Worm (Caenorhabditis elegans) whole organism, L2 larva: ENCODE measurements around the gene inf-1.

ENCODE experiments used
- C34F6.9 ChIP-seq: fragments of 150-350 bp; optimal IDR thresholded peaks from 2 replicates; lab custom pipeline; 2014; ENCODE audit warnings: missing biosample characterization, missing genetic modification characterization
- F13H6.1 ChIP-seq: sonication (generic microtip); optimal IDR thresholded peaks from 2 replicates; lab custom pipeline; 2016; ENCODE audit warnings: missing genetic modification characterization, missing compliant biosample characterization
- R02D3.7 ChIP-seq: fragments of 150-350 bp; optimal IDR thresholded peaks from 2 replicates; lab custom pipeline; 2014; ENCODE audit warnings: missing biosample characterization, missing genetic modification characterization
- Y55F3AM.14 ChIP-seq: fragments of 200-800 bp; sonication (Bioruptor generic); optimal IDR thresholded peaks from 2 replicates; lab custom pipeline; 2018; ENCODE audit warnings: mild to moderate bottlenecking, missing genetic modification characterization, missing compliant biosample characterization
- ZK546.5 ChIP-seq: sonication (generic microtip); optimal IDR thresholded peaks from 2 replicates; lab custom pipeline; 2017; ENCODE audit warnings: missing biosample characterization, missing genetic modification characterization
- alr-1 ChIP-seq: fragments of 150-350 bp; optimal IDR thresholded peaks from 2 replicates; lab custom pipeline; 2014; ENCODE audit warnings: missing biosample characterization, missing genetic modification characterization
- aly-2 ChIP-seq: fragments of 150-350 bp; optimal IDR thresholded peaks from 2 replicates; lab custom pipeline; 2014; ENCODE audit warnings: missing biosample characterization, missing genetic modification characterization
- ama-1 ChIP-seq: fragments of 150-350 bp; optimal IDR thresholded peaks from 2 replicates; lab custom pipeline; 2018; ENCODE audit warnings: inconsistent platforms
- blmp-1 ChIP-seq: sonication (generic microtip); optimal IDR thresholded peaks from 2 replicates; lab custom pipeline; 2017; ENCODE audit warnings: missing genetic modification characterization, mild to moderate bottlenecking, missing compliant biosample characterization, antibody characterized with exemption, moderate library complexity; ENCODE audit not compliant: insufficient read depth
- ceh-16 ChIP-seq: fragments of 150-350 bp; optimal IDR thresholded peaks from 2 replicates; lab custom pipeline; 2014; ENCODE audit warnings: missing biosample characterization, missing genetic modification characterization
- ceh-82 ChIP-seq: fragments of 150-350 bp; optimal IDR thresholded peaks from 2 replicates; lab custom pipeline; 2014; ENCODE audit warnings: missing biosample characterization, missing genetic modification characterization
- crh-2 ChIP-seq: sonication (generic microtip); optimal IDR thresholded peaks from 2 replicates; lab custom pipeline; 2017; ENCODE audit warnings: missing biosample characterization, missing genetic modification characterization
- dmd-4 ChIP-seq: sonication (generic microtip); optimal IDR thresholded peaks from 2 replicates; lab custom pipeline; 2017; ENCODE audit warnings: missing biosample characterization, missing genetic modification characterization
- egl-27 ChIP-seq: sonication (generic microtip); optimal IDR thresholded peaks from 3 replicates; lab custom pipeline; 2017; ENCODE audit warnings: missing biosample characterization, missing genetic modification reagents, missing genetic modification characterization
- elt-1 ChIP-seq: fragments of 150-350 bp; optimal IDR thresholded peaks from 2 replicates; lab custom pipeline; 2014; ENCODE audit warnings: missing biosample characterization, missing genetic modification characterization
- elt-3 ChIP-seq: sonication (generic microtip); optimal IDR thresholded peaks from 2 replicates; lab custom pipeline; 2017; ENCODE audit warnings: missing biosample characterization, missing genetic modification characterization
- fos-1 ChIP-seq: fragments of 150-350 bp; optimal IDR thresholded peaks from 2 replicates; lab custom pipeline; 2014; ENCODE audit warnings: missing biosample characterization, missing genetic modification characterization
- gmeb-1 ChIP-seq: fragments of 150-350 bp; optimal IDR thresholded peaks from 2 replicates; lab custom pipeline; 2014; ENCODE audit warnings: missing biosample characterization, missing genetic modification characterization
- lin-11 ChIP-seq: fragments of 150-350 bp; sonication (generic microtip); optimal IDR thresholded peaks from 2 replicates; lab custom pipeline; 2014; ENCODE audit warnings: missing biosample characterization, missing genetic modification characterization, inconsistent platforms, mixed read lengths
- lin-13 ChIP-seq: fragments of 150-350 bp; optimal IDR thresholded peaks from 2 replicates; lab custom pipeline; 2014; ENCODE audit warnings: missing biosample characterization, missing genetic modification reagents, missing genetic modification characterization
- lin-39 ChIP-seq: fragments of 150-350 bp; optimal IDR thresholded peaks from 2 replicates; lab custom pipeline; 2014; ENCODE audit warnings: missing biosample characterization, missing genetic modification reagents, missing genetic modification characterization
- lsy-2 ChIP-seq, 2 experiments: fragments of 150-350 bp in 1 of 2; sonication (generic microtip) in 1 of 2; optimal IDR thresholded peaks; 2 replicates each; lab custom pipeline; 2014 to 2017; ENCODE audit warnings: missing biosample characterization in 2 of 2, missing genetic modification characterization in 2 of 2
- mab-5 ChIP-seq: fragments of 150-350 bp; optimal IDR thresholded peaks from 2 replicates; lab custom pipeline; 2014; ENCODE audit warnings: missing biosample characterization, missing genetic modification characterization
- mbf-1 ChIP-seq: sonication (generic microtip); optimal IDR thresholded peaks from 2 replicates; lab custom pipeline; 2017; ENCODE audit warnings: missing biosample characterization, missing genetic modification characterization
- mdl-1 ChIP-seq, 2 experiments: fragments of 150-350 bp in 1 of 2; sonication (generic microtip) in 1 of 2; optimal IDR thresholded peaks; 2 replicates each; lab custom pipeline; 2017; ENCODE audit warnings: missing biosample characterization in 2 of 2, missing genetic modification characterization in 2 of 2
- nhr-10 ChIP-seq: sonication (generic microtip); optimal IDR thresholded peaks from 2 replicates; lab custom pipeline; 2017; ENCODE audit warnings: missing biosample characterization, missing genetic modification characterization
- nhr-11 ChIP-seq: fragments of 150-350 bp; optimal IDR thresholded peaks from 2 replicates; lab custom pipeline; 2014; ENCODE audit warnings: missing biosample characterization, missing genetic modification characterization
- nhr-12 ChIP-seq: fragments of 150-350 bp; optimal IDR thresholded peaks from 2 replicates; lab custom pipeline; 2014; ENCODE audit warnings: missing biosample characterization, missing genetic modification characterization
- nhr-129 ChIP-seq: fragments of 150-350 bp; optimal IDR thresholded peaks from 2 replicates; lab custom pipeline; 2014; ENCODE audit warnings: missing biosample characterization, missing genetic modification characterization
- nhr-21 ChIP-seq: fragments of 150-350 bp; optimal IDR thresholded peaks from 2 replicates; lab custom pipeline; 2014; ENCODE audit warnings: missing biosample characterization, missing genetic modification characterization
- nhr-23 ChIP-seq: fragments of 150-350 bp; optimal IDR thresholded peaks from 2 replicates; lab custom pipeline; 2014; ENCODE audit warnings: missing biosample characterization, missing genetic modification reagents, missing genetic modification characterization
- nhr-237 ChIP-seq: fragments of 150-350 bp; optimal IDR thresholded peaks from 2 replicates; lab custom pipeline; 2014; ENCODE audit warnings: missing biosample characterization, missing genetic modification characterization
- nhr-25 ChIP-seq: fragments of 150-350 bp; sonication (generic microtip); optimal IDR thresholded peaks from 3 replicates; lab custom pipeline; 2014; ENCODE audit warnings: missing biosample characterization, missing genetic modification characterization
- nhr-6 ChIP-seq: fragments of 150-350 bp; optimal IDR thresholded peaks from 2 replicates; lab custom pipeline; 2014; ENCODE audit warnings: missing biosample characterization, missing genetic modification characterization
- nhr-77 ChIP-seq: fragments of 150-350 bp; optimal IDR thresholded peaks from 2 replicates; lab custom pipeline; 2014; ENCODE audit warnings: missing biosample characterization, missing genetic modification characterization
- peb-1 ChIP-seq: fragments of 150-350 bp; optimal IDR thresholded peaks from 2 replicates; lab custom pipeline; 2014; ENCODE audit warnings: missing biosample characterization, missing genetic modification characterization
- sem-4 ChIP-seq: fragments of 150-350 bp; optimal IDR thresholded peaks from 2 replicates; lab custom pipeline; 2014; ENCODE audit warnings: missing biosample characterization, missing genetic modification reagents, missing genetic modification characterization
- skn-1 ChIP-seq: sonication (generic microtip); optimal IDR thresholded peaks from 2 replicates; lab custom pipeline; 2017; ENCODE audit warnings: missing biosample characterization, missing genetic modification characterization
- sma-3 ChIP-seq: sonication (generic microtip); optimal IDR thresholded peaks from 2 replicates; lab custom pipeline; 2016; ENCODE audit warnings: missing genetic modification reagents, missing genetic modification characterization, missing compliant biosample characterization
- sma-9 ChIP-seq, 2 experiments: fragments of 150-350 bp in 1 of 2; sonication (generic microtip) in 1 of 2; optimal IDR thresholded peaks; 2 replicates each; lab custom pipeline; 2014 to 2016; ENCODE audit warnings: missing genetic modification characterization in 2 of 2, mild to moderate bottlenecking in 1 of 2, missing biosample characterization in 1 of 2, missing compliant biosample characterization in 1 of 2, missing genetic modification reagents in 1 of 2, moderate library complexity in 1 of 2
- snpc-4 ChIP-seq: fragments of 150-350 bp; optimal IDR thresholded peaks from 2 replicates; lab custom pipeline; 2014; ENCODE audit warnings: missing biosample characterization, missing genetic modification characterization
- unc-39 ChIP-seq: fragments of 150-350 bp; optimal IDR thresholded peaks from 2 replicates; lab custom pipeline; 2014; ENCODE audit warnings: missing biosample characterization, missing genetic modification characterization
- unc-55 ChIP-seq: fragments of 150-350 bp; sonication (generic microtip); optimal IDR thresholded peaks from 3 replicates; lab custom pipeline; 2014; ENCODE audit warnings: missing biosample characterization, missing genetic modification reagents, missing genetic modification characterization
- unc-62 ChIP-seq: fragments of 150-350 bp; optimal IDR thresholded peaks from 2 replicates; lab custom pipeline; 2014; ENCODE audit warnings: missing biosample characterization, missing genetic modification reagents, missing genetic modification characterization
- zag-1 ChIP-seq: fragments of 150-350 bp; optimal IDR thresholded peaks from 2 replicates; lab custom pipeline; 2014; ENCODE audit warnings: missing biosample characterization, missing genetic modification characterization
- ztf-1 ChIP-seq: fragments of 200-800 bp; sonication (Bioruptor generic); conservative IDR thresholded peaks from 2 replicates; pipeline ENCODE4 v1.3.6; 2022; ENCODE audit warnings: missing genetic modification characterization, missing compliant biosample characterization
- ztf-11 ChIP-seq: sonication (generic microtip); optimal IDR thresholded peaks from 2 replicates; lab custom pipeline; 2017; ENCODE audit warnings: missing biosample characterization, missing genetic modification characterization
- ztf-4 ChIP-seq: fragments of 150-350 bp; optimal IDR thresholded peaks from 2 replicates; lab custom pipeline; 2014; ENCODE audit warnings: missing biosample characterization, missing genetic modification characterization

inf-1 gene

DNA sequence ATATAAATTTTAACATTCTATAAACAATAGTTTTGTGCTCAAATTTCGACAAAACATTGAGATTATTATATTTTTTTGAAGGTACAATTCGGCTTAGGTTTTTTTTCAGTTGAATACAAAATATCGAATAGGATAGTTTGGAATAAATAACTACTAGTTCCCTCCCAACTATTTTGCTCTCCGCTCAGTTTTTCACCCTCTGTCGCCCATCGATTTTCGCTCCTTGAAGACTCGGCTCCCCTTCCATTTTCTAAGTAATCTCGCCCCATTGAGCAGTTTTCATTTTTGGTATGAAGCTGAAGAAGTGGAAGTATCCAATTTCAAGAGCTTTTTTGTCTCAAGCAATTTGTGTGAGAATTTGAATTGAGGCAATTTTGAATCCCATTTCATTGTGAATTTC lies 43.7 kb downstream of the inf-1 start, which contains the start of gene F31E3.2:
Gene F31E3.2, plus strand, starts transcription at position 301 of the 400 bp plus-strand sequence.
- TF ChIP-seq unc-55 (GFP tag; lab: Kevin White, UChicago) (peak; percentile 40), alr-1 (tag; lab: Kevin White, UChicago) (no peak), mdl-1 (tag; optimal IDR thresholded peaks at IDR 0.05; lab: Kevin White, UChicago) (no peak), blmp-1 (no peak), C34F6.9 (tag; lab: Kevin White, UChicago) (peak; percentile 40), lsy-2 (tag; optimal IDR thresholded peaks at IDR 0.05; lab: Kevin White, UChicago) (peak in 1 of 2 experiments; percentile 27)

DNA sequence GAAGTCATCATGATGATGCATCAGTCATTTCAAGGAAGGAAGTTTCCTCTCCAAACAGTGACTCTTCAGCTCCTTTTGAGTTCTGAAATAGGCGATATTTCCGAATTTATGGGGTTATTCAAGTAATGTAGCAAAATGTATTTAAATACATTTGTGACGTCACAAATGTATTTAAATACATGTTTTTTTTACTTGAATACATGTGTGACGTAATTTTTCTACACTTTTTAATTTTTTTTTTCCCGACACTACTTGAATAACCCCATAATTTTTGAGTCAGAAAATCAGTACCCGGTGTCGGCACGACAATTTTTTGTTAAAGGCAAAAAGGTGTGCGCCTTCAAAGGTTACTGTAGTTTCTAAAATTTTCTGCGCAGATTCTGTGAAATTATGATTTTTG lies 45.0 kb downstream of the inf-1 start:
- TF ChIP-seq ztf-11: no peak

DNA sequence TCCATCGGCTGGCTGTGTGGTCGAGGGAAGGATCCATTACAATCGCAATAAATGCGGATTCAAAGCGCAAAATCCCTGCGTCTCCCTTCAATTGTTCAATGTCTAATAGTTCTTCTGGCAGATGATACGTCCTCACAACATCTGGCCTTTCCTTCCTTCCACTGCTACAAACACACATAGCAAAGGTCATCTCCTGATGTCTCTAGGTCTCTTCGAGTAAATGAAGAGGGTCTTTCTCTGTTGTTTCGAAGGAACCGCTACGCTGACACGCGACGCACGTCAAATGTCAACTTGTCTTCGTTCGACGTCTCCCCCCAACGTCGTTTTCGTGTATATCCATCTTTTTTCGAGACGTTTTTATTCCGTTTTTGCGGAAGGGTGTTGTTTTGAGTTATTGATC lies 48.9 kb downstream of the inf-1 start:
- peak; percentile 22 for TF ChIP-seq unc-55 (GFP tag; lab: Kevin White, UChicago)
- peak; percentile 86 for TF ChIP-seq nhr-25 (tag; lab: Kevin White, UChicago)
- peak; percentile 27 for TF ChIP-seq zag-1 (tag; lab: Kevin White, UChicago)
- peak; percentile 15 for TF ChIP-seq lin-11 (tag; lab: Kevin White, UChicago)
- peak; percentile 27 for TF ChIP-seq ztf-4 (tag; lab: Kevin White, UChicago)
- peak; percentile 71 for TF ChIP-seq F13H6.1 (tag; lab: Kevin White, UChicago)
- no peak for TF ChIP-seq elt-1 (tag; lab: Kevin White, UChicago)
- TF ChIP-seq blmp-1: peak; percentile 64
- TF ChIP-seq gmeb-1: no peak
- TF ChIP-seq nhr-77: no peak
- TF ChIP-seq nhr-6: peak; percentile 67
- peak; percentile 57 for TF ChIP-seq sma-3 (GFP tag; lab: Kevin White, UChicago)
- no peak for TF ChIP-seq ceh-16 (tag; lab: Kevin White, UChicago)
- peak; percentile 29 for TF ChIP-seq lin-13 (GFP tag; lab: Kevin White, UChicago)
- no peak for TF ChIP-seq alr-1 (tag; lab: Kevin White, UChicago)
- peak; percentile 61 for TF ChIP-seq sma-9 (GFP tag; optimal IDR thresholded peaks at IDR 0.05; lab: Kevin White, UChicago)
- no peak for TF ChIP-seq sma-9 (tag; optimal IDR thresholded peaks at IDR 0.05; lab: Kevin White, UChicago)
- TF ChIP-seq crh-2: peak; percentile 71
- TF ChIP-seq dmd-4: no peak
- peak; percentile 59 for TF ChIP-seq lin-39 (tag; lab: Kevin White, UChicago)
- TF ChIP-seq nhr-21 (tag; lab: Kevin White, UChicago): peak; percentile 80
- TF ChIP-seq ztf-1: no peak
- TF ChIP-seq ceh-82 (tag; lab: Kevin White, UChicago): no peak
- TF ChIP-seq nhr-10 (tag; lab: Kevin White, UChicago): no peak
- no peak for TF ChIP-seq nhr-11 (tag; lab: Kevin White, UChicago)
- peak; percentile 50 for TF ChIP-seq egl-27 (tag; lab: Kevin White, UChicago)
- no peak for TF ChIP-seq nhr-23 (tag; lab: Kevin White, UChicago)
- peak; percentile 52 to 89 for TF ChIP-seq lsy-2 (tag; optimal IDR thresholded peaks at IDR 0.05; lab: Kevin White, UChicago)
- no peak for TF ChIP-seq skn-1 (tag; lab: Kevin White, UChicago)
- TF ChIP-seq ama-1 (lab: Kevin White, UChicago): peak; percentile 23
- no peak for TF ChIP-seq unc-39 (tag; lab: Kevin White, UChicago)
- TF ChIP-seq C34F6.9 (tag; lab: Kevin White, UChicago): peak; percentile 94
- TF ChIP-seq ztf-11: no peak
- TF ChIP-seq nhr-129 (tag; lab: Kevin White, UChicago): peak; percentile 88
- no peak for TF ChIP-seq mbf-1
- TF ChIP-seq peb-1 (tag; lab: Kevin White, UChicago): no peak
- TF ChIP-seq nhr-12 (tag; lab: Kevin White, UChicago): no peak
- no peak for TF ChIP-seq ZK546.5 (tag; lab: Kevin White, UChicago)
- TF ChIP-seq unc-62: peak; percentile 90
- TF ChIP-seq aly-2 (tag; lab: Kevin White, UChicago): no peak
- no peak for TF ChIP-seq R02D3.7
- no peak for TF ChIP-seq snpc-4 (tag; lab: Kevin White, UChicago)
- no peak for TF ChIP-seq elt-3
- peak in 1 of 2 experiments; percentile 5 for TF ChIP-seq mdl-1 (tag; optimal IDR thresholded peaks at IDR 0.05; lab: Kevin White, UChicago)
- peak; percentile 64 for TF ChIP-seq fos-1 (tag; lab: Kevin White, UChicago)
- TF ChIP-seq mab-5 (tag; lab: Kevin White, UChicago): peak; percentile 75
- no peak for TF ChIP-seq nhr-237
- TF ChIP-seq Y55F3AM.14: no peak
- TF ChIP-seq sem-4 (tag; lab: Kevin White, UChicago): peak; percentile 69
- TF ChIP-seq, all 48 proteins: peak for 24
